Worm (Caenorhabditis elegans) whole organism, late embryonic: ENCODE measurements around the gene atf-2.

Source experiments
- C08G9.2 ChIP-seq: sonication (generic microtip); optimal IDR thresholded peaks from 2 replicates; lab custom pipeline; 2016; ENCODE audit warnings: mild to moderate bottlenecking, missing genetic modification characterization, moderate library complexity, missing compliant biosample characterization
- C38D4.7 ChIP-seq: fragments of 200-800 bp; sonication (Bioruptor generic); optimal IDR thresholded peaks from 2 replicates; lab custom pipeline; 2018; ENCODE audit warnings: mild to moderate bottlenecking, missing genetic modification characterization, moderate library complexity, missing compliant biosample characterization
- K09A11.1 ChIP-seq: sonication (generic microtip); optimal IDR thresholded peaks from 2 replicates; lab custom pipeline; 2017; ENCODE audit warnings: antibody characterized with exemption, mild to moderate bottlenecking, missing genetic modification characterization, missing compliant biosample characterization; ENCODE audit not compliant: insufficient read depth
- T23F11.4 ChIP-seq: fragments of 200-800 bp; sonication (Bioruptor generic); optimal IDR thresholded peaks from 2 replicates; lab custom pipeline; 2018; ENCODE audit warnings: mild to moderate bottlenecking, missing genetic modification characterization, missing compliant biosample characterization
- ahr-1 ChIP-seq: sonication (generic microtip); optimal IDR thresholded peaks from 2 replicates; lab custom pipeline; 2016; ENCODE audit warnings: missing genetic modification characterization, missing compliant biosample characterization
- ceh-14 ChIP-seq: sonication (generic microtip); optimal IDR thresholded peaks from 2 replicates; lab custom pipeline; 2016; ENCODE audit warnings: missing genotype, missing genetic modification characterization, missing compliant biosample characterization
- ceh-18 ChIP-seq: sonication (generic microtip); optimal IDR thresholded peaks from 2 replicates; lab custom pipeline; 2016; ENCODE audit warnings: missing genetic modification characterization, missing compliant biosample characterization
- ceh-19 ChIP-seq: fragments of 200-800 bp; sonication (Bioruptor generic); optimal IDR thresholded peaks from 2 replicates; lab custom pipeline; 2018; ENCODE audit warnings: mild to moderate bottlenecking, missing genetic modification characterization, missing compliant biosample characterization
- ceh-22 ChIP-seq: sonication (generic microtip); optimal IDR thresholded peaks from 2 replicates; lab custom pipeline; 2017; ENCODE audit warnings: missing biosample characterization, missing genetic modification characterization
- ceh-30 ChIP-seq: fragments of 150-350 bp; optimal IDR thresholded peaks from 2 replicates; lab custom pipeline; 2014; ENCODE audit warnings: missing biosample characterization, missing genetic modification characterization
- ceh-34 ChIP-seq: sonication (generic microtip); optimal IDR thresholded peaks from 2 replicates; lab custom pipeline; 2016; ENCODE audit warnings: mild to moderate bottlenecking, missing genetic modification characterization, missing compliant biosample characterization
- ceh-45 ChIP-seq: fragments of 200-800 bp; sonication (Bioruptor generic); IDR thresholded peaks from 2 replicates; pipeline ENCODE4 v1.3.6; 2022; ENCODE audit warnings: missing genetic modification reagents, missing genetic modification characterization, missing compliant biosample characterization
- ceh-6 ChIP-seq: fragments of 200-800 bp; sonication (Bioruptor generic); optimal IDR thresholded peaks from 2 replicates; lab custom pipeline; 2018; ENCODE audit warnings: mild to moderate bottlenecking, missing genetic modification characterization, missing compliant biosample characterization
- ceh-9 ChIP-seq: sonication (generic microtip); optimal IDR thresholded peaks from 2 replicates; lab custom pipeline; 2016; ENCODE audit warnings: mild to moderate bottlenecking, missing genetic modification characterization, inconsistent platforms, missing compliant biosample characterization
- dve-1 ChIP-seq: sonication (generic microtip); optimal IDR thresholded peaks from 2 replicates; lab custom pipeline; 2017; ENCODE audit warnings: antibody characterized with exemption, mild to moderate bottlenecking, missing genetic modification characterization, missing compliant biosample characterization
- elt-2 ChIP-seq: sonication (generic microtip); optimal IDR thresholded peaks from 2 replicates; lab custom pipeline; 2016; ENCODE audit warnings: missing genetic modification reagents, missing genetic modification characterization, missing compliant biosample characterization
- elt-4 ChIP-seq: sonication (generic microtip); optimal IDR thresholded peaks from 2 replicates; lab custom pipeline; 2016; ENCODE audit warnings: missing genetic modification characterization, missing compliant biosample characterization
- ets-4 ChIP-seq: sonication (generic microtip); optimal IDR thresholded peaks from 2 replicates; lab custom pipeline; 2016; ENCODE audit warnings: missing genetic modification characterization, missing compliant biosample characterization
- fax-1 ChIP-seq: sonication (generic microtip); optimal IDR thresholded peaks from 2 replicates; lab custom pipeline; 2016; ENCODE audit warnings: missing genotype, missing genetic modification characterization, missing compliant biosample characterization
- fkh-10 ChIP-seq: fragments of 150-350 bp; optimal IDR thresholded peaks from 2 replicates; lab custom pipeline; 2014; ENCODE audit warnings: missing biosample characterization, missing genetic modification reagents, missing genetic modification characterization
- fkh-6 ChIP-seq: sonication (generic microtip); optimal IDR thresholded peaks from 2 replicates; lab custom pipeline; 2016; ENCODE audit warnings: missing genetic modification characterization, missing compliant biosample characterization
- gmeb-2 ChIP-seq: sonication (generic microtip); optimal IDR thresholded peaks from 2 replicates; lab custom pipeline; 2016; ENCODE audit warnings: missing genetic modification characterization, inconsistent platforms, missing compliant biosample characterization
- hlh-13 ChIP-seq: fragments of 200-800 bp; sonication (Bioruptor generic); optimal IDR thresholded peaks from 2 replicates; lab custom pipeline; 2018; ENCODE audit warnings: mild to moderate bottlenecking, missing genetic modification characterization, missing compliant biosample characterization
- hlh-15 ChIP-seq: sonication (generic microtip); optimal IDR thresholded peaks from 2 replicates; lab custom pipeline; 2016; ENCODE audit warnings: missing genetic modification characterization, missing compliant biosample characterization
- hlh-30 ChIP-seq: sonication (generic microtip); optimal IDR thresholded peaks from 2 replicates; lab custom pipeline; 2017; ENCODE audit warnings: antibody characterized with exemption, missing genetic modification characterization, missing compliant biosample characterization; ENCODE audit not compliant: insufficient read depth
- hlh-6 ChIP-seq: sonication (generic microtip); optimal IDR thresholded peaks from 2 replicates; lab custom pipeline; 2016; ENCODE audit warnings: missing genotype, missing genetic modification characterization, missing compliant biosample characterization
- hlh-8 ChIP-seq: sonication (generic microtip); optimal IDR thresholded peaks from 2 replicates; lab custom pipeline; 2016; ENCODE audit warnings: missing genotype, missing genetic modification characterization, missing compliant biosample characterization
- lim-6 ChIP-seq: sonication (generic microtip); optimal IDR thresholded peaks from 2 replicates; lab custom pipeline; 2016; ENCODE audit warnings: missing genetic modification characterization, missing compliant biosample characterization
- madf-2 ChIP-seq: sonication (generic microtip); optimal IDR thresholded peaks from 2 replicates; lab custom pipeline; 2017; ENCODE audit warnings: missing genetic modification characterization, missing compliant biosample characterization
- mec-3 ChIP-seq: sonication (generic microtip); optimal IDR thresholded peaks from 2 replicates; lab custom pipeline; 2016; ENCODE audit warnings: borderline replicate concordance, missing genetic modification characterization, missing compliant biosample characterization
- nfya-1 ChIP-seq: sonication (generic microtip); optimal IDR thresholded peaks from 2 replicates; lab custom pipeline; 2017; ENCODE audit warnings: missing genetic modification characterization, mild to moderate bottlenecking, missing compliant biosample characterization, antibody characterized with exemption, moderate library complexity
- nhr-11 ChIP-seq: fragments of 150-350 bp; optimal IDR thresholded peaks from 2 replicates; lab custom pipeline; 2014; ENCODE audit warnings: missing biosample characterization, missing genetic modification characterization
- nhr-232 ChIP-seq: sonication (generic microtip); optimal IDR thresholded peaks from 2 replicates; lab custom pipeline; 2016; ENCODE audit warnings: missing genetic modification characterization, missing compliant biosample characterization
- npax-4 ChIP-seq: sonication (generic microtip); optimal IDR thresholded peaks from 2 replicates; lab custom pipeline; 2016; ENCODE audit warnings: missing genetic modification characterization, missing compliant biosample characterization
- pat-9 ChIP-seq: fragments of 200-800 bp; sonication (Bioruptor generic); optimal IDR thresholded peaks from 2 replicates; lab custom pipeline; 2018; ENCODE audit warnings: mild to moderate bottlenecking, missing genetic modification characterization, moderate library complexity, missing compliant biosample characterization
- pax-1 ChIP-seq: fragments of 150-350 bp; optimal IDR thresholded peaks from 2 replicates; lab custom pipeline; 2014; ENCODE audit warnings: missing biosample characterization, missing genetic modification characterization
- pha-2 ChIP-seq: sonication (generic microtip); optimal IDR thresholded peaks from 2 replicates; lab custom pipeline; 2017; ENCODE audit warnings: mild to moderate bottlenecking, missing genetic modification characterization, missing compliant biosample characterization
- pha-4 ChIP-seq: fragments of 150-350 bp; optimal IDR thresholded peaks from 2 replicates; lab custom pipeline; 2018; ENCODE audit warnings: missing biosample characterization, missing genetic modification reagents, missing genetic modification characterization
- pros-1 ChIP-seq: fragments of 150-350 bp; optimal IDR thresholded peaks from 2 replicates; lab custom pipeline; 2014; ENCODE audit warnings: missing biosample characterization, missing genetic modification reagents, missing genetic modification characterization
- ref-2 ChIP-seq: sonication (generic microtip); optimal IDR thresholded peaks from 2 replicates; lab custom pipeline; 2016; ENCODE audit warnings: missing genetic modification characterization, missing compliant biosample characterization
- rnt-1 ChIP-seq: sonication (generic microtip); optimal IDR thresholded peaks from 2 replicates; lab custom pipeline; 2016; ENCODE audit warnings: missing genetic modification characterization, missing compliant biosample characterization
- sox-4 ChIP-seq: sonication (generic microtip); optimal IDR thresholded peaks from 2 replicates; lab custom pipeline; 2017; ENCODE audit warnings: mild to moderate bottlenecking, missing genetic modification characterization, inconsistent platforms, missing compliant biosample characterization
- syd-9 ChIP-seq: sonication (generic microtip); optimal IDR thresholded peaks from 2 replicates; lab custom pipeline; 2016; ENCODE audit warnings: mild to moderate bottlenecking, missing genetic modification characterization, moderate library complexity, missing compliant biosample characterization
- tbx-2 ChIP-seq: sonication (generic microtip); optimal IDR thresholded peaks from 2 replicates; lab custom pipeline; 2016; ENCODE audit warnings: missing genetic modification characterization, missing compliant biosample characterization
- ttx-3 ChIP-seq: sonication (generic microtip); optimal IDR thresholded peaks from 2 replicates; lab custom pipeline; 2016; ENCODE audit warnings: missing genetic modification reagents, missing genetic modification characterization, missing compliant biosample characterization
- unc-42 ChIP-seq: sonication (generic microtip); optimal IDR thresholded peaks from 2 replicates; lab custom pipeline; 2016; ENCODE audit warnings: missing genotype, missing genetic modification characterization, missing compliant biosample characterization
- unc-55 ChIP-seq: sonication (generic microtip); optimal IDR thresholded peaks from 2 replicates; lab custom pipeline; 2017; ENCODE audit warnings: missing biosample characterization, missing genetic modification reagents, missing genetic modification characterization
- unc-86 ChIP-seq: sonication (generic microtip); optimal IDR thresholded peaks from 2 replicates; lab custom pipeline; 2016; ENCODE audit warnings: missing genetic modification characterization, missing compliant biosample characterization
- zip-5 ChIP-seq: sonication (generic microtip); optimal IDR thresholded peaks from 2 replicates; lab custom pipeline; 2016; ENCODE audit warnings: missing genetic modification characterization, missing compliant biosample characterization
- ztf-16 ChIP-seq: sonication (generic microtip); optimal IDR thresholded peaks from 2 replicates; lab custom pipeline; 2017; ENCODE audit warnings: missing genetic modification characterization, missing compliant biosample characterization

The atf-2 gene

DNA sequence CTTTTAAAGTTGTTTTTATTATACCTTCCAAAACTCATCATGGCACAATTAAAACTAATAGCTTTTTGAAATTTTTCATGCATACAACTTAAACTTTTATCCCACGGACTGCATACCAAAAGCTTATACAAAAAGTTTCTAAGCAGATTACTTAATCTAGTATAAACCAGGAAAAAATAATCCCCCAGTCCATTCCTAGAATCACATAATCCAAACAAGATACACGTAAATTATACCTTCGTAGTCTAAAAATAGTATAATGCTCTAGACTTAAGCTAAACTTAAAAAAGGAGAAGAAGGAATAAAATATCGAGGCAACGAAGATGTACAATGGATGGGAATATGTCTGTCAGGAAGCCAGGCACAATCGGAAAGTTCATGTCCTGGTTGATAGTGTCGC, 43.4 kb downstream of the atf-2 start:
- no peak for TF ChIP-seq unc-86 (tag; lab: Kevin White, UChicago)
- no peak for TF ChIP-seq hlh-30 (tag; lab: Kevin White, UChicago)
- TF ChIP-seq zip-5 (tag; lab: Kevin White, UChicago): no peak
- no peak for TF ChIP-seq T23F11.4 (GFP tag; lab: Kevin White, UChicago)
- TF ChIP-seq ceh-9 (tag; lab: Kevin White, UChicago): no peak
- TF ChIP-seq npax-4 (tag; lab: Kevin White, UChicago): no peak
- no peak for TF ChIP-seq ceh-45 (GFP tag; lab: Robert Waterston, UW)
- no peak for TF ChIP-seq ahr-1 (tag; lab: Kevin White, UChicago)
- TF ChIP-seq elt-2: no peak
- TF ChIP-seq ets-4 (tag; lab: Kevin White, UChicago): no peak
- no peak for TF ChIP-seq rnt-1 (tag; lab: Kevin White, UChicago)
- TF ChIP-seq pax-1: no peak
- no peak for TF ChIP-seq dve-1 (tag; lab: Kevin White, UChicago)
- TF ChIP-seq pat-9: no peak
- no peak for TF ChIP-seq mec-3 (tag; lab: Kevin White, UChicago)
- TF ChIP-seq hlh-15 (tag; lab: Kevin White, UChicago): no peak
- no peak for TF ChIP-seq ceh-14
- no peak for TF ChIP-seq fax-1 (tag; lab: Kevin White, UChicago)

DNA sequence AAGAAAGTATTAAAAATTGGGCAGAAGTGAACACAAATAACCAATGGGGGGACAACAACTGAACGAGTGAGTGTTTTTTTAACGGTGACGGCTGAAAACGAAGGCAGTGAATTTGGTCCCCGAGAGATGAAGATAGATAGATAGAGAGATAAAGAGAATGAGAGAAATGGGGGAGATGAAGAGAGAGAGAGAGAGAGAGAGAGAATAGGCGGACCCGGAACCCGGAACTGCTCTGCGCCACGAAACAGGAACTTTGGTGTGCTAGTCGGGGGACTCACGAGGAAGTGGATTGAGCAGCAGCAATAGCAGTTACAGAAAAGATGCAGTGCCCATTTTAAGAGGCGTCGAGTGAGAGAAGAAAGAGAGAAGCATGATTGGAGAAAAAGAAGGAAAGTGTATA, 44.6 kb downstream of the atf-2 start:
- TF ChIP-seq hlh-15 (tag; lab: Kevin White, UChicago): no peak
- peak; percentile 75 for TF ChIP-seq ceh-18 (tag; lab: Kevin White, UChicago)
- no peak for TF ChIP-seq lim-6
- no peak for TF ChIP-seq elt-4 (tag; lab: Kevin White, UChicago)
- TF ChIP-seq nhr-11 (tag; lab: Kevin White, UChicago): no peak
- no peak for TF ChIP-seq C38D4.7 (GFP tag; lab: Kevin White, UChicago)
- TF ChIP-seq nhr-232: no peak
- no peak for TF ChIP-seq mec-3 (tag; lab: Kevin White, UChicago)
- no peak for TF ChIP-seq C08G9.2 (tag; lab: Kevin White, UChicago)
- TF ChIP-seq K09A11.1: no peak
- no peak for TF ChIP-seq fax-1 (tag; lab: Kevin White, UChicago)
- TF ChIP-seq nfya-1 (tag; lab: Kevin White, UChicago): peak; percentile 8
- TF ChIP-seq elt-2: no peak
- no peak for TF ChIP-seq pros-1 (tag; lab: Kevin White, UChicago)
- no peak for TF ChIP-seq ceh-19 (GFP tag; lab: Kevin White, UChicago)
- TF ChIP-seq ahr-1 (tag; lab: Kevin White, UChicago): no peak
- no peak for TF ChIP-seq hlh-30 (tag; lab: Kevin White, UChicago)
- TF ChIP-seq zip-5 (tag; lab: Kevin White, UChicago): no peak
- no peak for TF ChIP-seq pha-2
- TF ChIP-seq T23F11.4 (GFP tag; lab: Kevin White, UChicago): no peak
- TF ChIP-seq unc-86 (tag; lab: Kevin White, UChicago): no peak
- TF ChIP-seq ceh-30 (tag; lab: Kevin White, UChicago): no peak
- peak; percentile 44 for TF ChIP-seq tbx-2
- no peak for TF ChIP-seq sox-4
- no peak for TF ChIP-seq madf-2 (tag; lab: Kevin White, UChicago)
- no peak for TF ChIP-seq ceh-22 (tag; lab: Kevin White, UChicago)
- TF ChIP-seq gmeb-2: no peak
- TF ChIP-seq unc-55 (GFP tag; lab: Kevin White, UChicago): no peak
- TF ChIP-seq hlh-13 (GFP tag; lab: Kevin White, UChicago): no peak
- no peak for TF ChIP-seq ztf-16 (tag; lab: Kevin White, UChicago)
- TF ChIP-seq hlh-6 (tag; lab: Kevin White, UChicago): no peak
- peak; percentile 9 for TF ChIP-seq fkh-10 (GFP tag; lab: Kevin White, UChicago)
- no peak for TF ChIP-seq ttx-3
- TF ChIP-seq unc-42 (tag; lab: Kevin White, UChicago): peak; percentile 77
- TF ChIP-seq hlh-8 (tag; lab: Kevin White, UChicago): no peak
- TF ChIP-seq fkh-6 (tag; lab: Kevin White, UChicago): no peak
- peak; percentile 38 for TF ChIP-seq ceh-34 (tag; lab: Kevin White, UChicago)
- no peak for TF ChIP-seq ceh-6 (GFP tag; lab: Kevin White, UChicago)
- TF ChIP-seq syd-9 (tag; lab: Kevin White, UChicago): no peak
- no peak for TF ChIP-seq npax-4 (tag; lab: Kevin White, UChicago)
- TF ChIP-seq pax-1: no peak
- no peak for TF ChIP-seq pha-4 (tag; lab: Kevin White, UChicago)
- TF ChIP-seq ref-2 (tag; lab: Kevin White, UChicago): no peak
